Fruit fly (Drosophila melanogaster) whole organism, pupa: ENCODE data around the gene CG14304.

Source experiments
- CG10348 ChIP-seq: fragments of 200-800 bp; sonication (Bioruptor generic); IDR thresholded peaks from 2 replicates; pipeline ENCODE4 v1.3.6; 2022; ENCODE audit warnings: missing biosample characterization, missing genetic modification characterization
- CG12605 ChIP-seq: fragments of 200-800 bp; sonication (Bioruptor generic); IDR thresholded peaks from 2 replicates; pipeline ENCODE4 v1.3.6; 2022; ENCODE audit warnings: missing biosample characterization, missing genetic modification characterization
- CG13204 ChIP-seq: fragments of 200-800 bp; sonication (Bioruptor generic); optimal IDR thresholded peaks from 2 replicates; lab custom pipeline; 2018; ENCODE audit warnings: missing biosample characterization, mild to moderate bottlenecking, missing genetic modification characterization, moderate library complexity
- CG14655 ChIP-seq: fragments of 200-800 bp; sonication (Bioruptor generic); optimal IDR thresholded peaks from 3 replicates; lab custom pipeline; 2017; ENCODE audit warnings: mild to moderate bottlenecking, missing biosample characterization, missing genetic modification reagents, missing genetic modification characterization
- CG15710 ChIP-seq: fragments of 200-800 bp; sonication (Bioruptor generic); optimal IDR thresholded peaks from 2 replicates; lab custom pipeline; 2018; ENCODE audit warnings: missing biosample characterization, mild to moderate bottlenecking, missing genetic modification characterization, moderate library complexity
- CG17806 ChIP-seq: fragments of 200-800 bp; sonication (Bioruptor generic); optimal IDR thresholded peaks from 2 replicates; lab custom pipeline; 2018; ENCODE audit warnings: missing biosample characterization, mild to moderate bottlenecking, missing genetic modification characterization, moderate library complexity
- CG32121 ChIP-seq: fragments of 200-800 bp; sonication (Bioruptor generic); IDR thresholded peaks from 2 replicates; pipeline ENCODE4 v1.3.6; 2022; ENCODE audit warnings: missing biosample characterization, missing genetic modification characterization
- CG34367 ChIP-seq: fragments of 200-800 bp; sonication (Bioruptor generic); optimal IDR thresholded peaks from 2 replicates; lab custom pipeline; 2018; ENCODE audit warnings: missing biosample characterization, mild to moderate bottlenecking, missing genetic modification characterization
- CG4496 ChIP-seq: fragments of 200-800 bp; sonication (Bioruptor generic); IDR thresholded peaks from 3 replicates; pipeline ENCODE4 v1.3.6; 2022; ENCODE audit warnings: missing biosample characterization, missing genetic modification characterization
- CG8159 ChIP-seq: fragments of 200-800 bp; sonication (Bioruptor generic); optimal IDR thresholded peaks from 3 replicates; lab custom pipeline; 2018; ENCODE audit warnings: missing biosample characterization, mild to moderate bottlenecking, missing genetic modification characterization, moderate library complexity
- CG8301 ChIP-seq: fragments of 200-800 bp; sonication (Bioruptor generic); optimal IDR thresholded peaks from 2 replicates; lab custom pipeline; 2018; ENCODE audit warnings: missing biosample characterization, mild to moderate bottlenecking, missing genetic modification characterization
- CG9948 ChIP-seq: fragments of 200-800 bp; sonication (Bioruptor generic); optimal IDR thresholded peaks from 2 replicates; lab custom pipeline; 2018; ENCODE audit warnings: missing biosample characterization, mild to moderate bottlenecking, missing genetic modification characterization, moderate library complexity
- D1 ChIP-seq: fragments of 200-800 bp; sonication (Bioruptor generic); optimal IDR thresholded peaks from 2 replicates; lab custom pipeline; 2018; ENCODE audit warnings: missing biosample characterization, mild to moderate bottlenecking, missing genetic modification characterization, moderate library complexity
- EcR ChIP-seq: fragments of 200-800 bp; sonication (Bioruptor generic); optimal IDR thresholded peaks from 3 replicates; lab custom pipeline; 2019; ENCODE audit warnings: missing biosample characterization, missing genetic modification characterization, mild to moderate bottlenecking, moderate library complexity, missing genetic modification reagents
- Ets98B ChIP-seq: fragments of 200-800 bp; sonication (Bioruptor generic); IDR thresholded peaks from 2 replicates; pipeline ENCODE4 v1.3.6; 2022; ENCODE audit warnings: missing biosample characterization, missing genetic modification characterization
- Pif1A ChIP-seq: fragments of 200-800 bp; sonication (Bioruptor generic); optimal IDR thresholded peaks from 3 replicates; lab custom pipeline; 2016; ENCODE audit warnings: missing biosample characterization, missing genetic modification characterization
- Pif1B ChIP-seq: fragments of 200-800 bp; sonication (Bioruptor generic); optimal IDR thresholded peaks from 3 replicates; lab custom pipeline; 2016; ENCODE audit warnings: missing biosample characterization, missing genetic modification characterization
- Snoo ChIP-seq: fragments of 200-800 bp; sonication (Bioruptor generic); optimal IDR thresholded peaks from 3 replicates; lab custom pipeline; 2017; ENCODE audit warnings: missing biosample characterization, mild to moderate bottlenecking, missing genetic modification characterization, inconsistent platforms
- fd96Ca ChIP-seq: fragments of 200-800 bp; sonication (Bioruptor generic); IDR thresholded peaks from 3 replicates; pipeline ENCODE4 v1.3.6; 2022; ENCODE audit warnings: missing biosample characterization, missing genetic modification characterization
- gl ChIP-seq: fragments of 200-800 bp; sonication (Bioruptor generic); optimal IDR thresholded peaks from 2 replicates; lab custom pipeline; 2018; ENCODE audit warnings: missing biosample characterization, mild to moderate bottlenecking, missing genetic modification characterization
- rn ChIP-seq: fragments of 200-800 bp; sonication (Bioruptor generic); IDR thresholded peaks from 2 replicates; pipeline ENCODE4 v1.3.6; 2022; ENCODE audit warnings: missing biosample characterization, missing genetic modification characterization

CG14304 gene

dm6 chr3R:18580979-18581378 lies 40.1 kb downstream of the CG14304 start:
- TF ChIP-seq Ets98B (GFP tag; lab: Robert Waterston, UW) (no peak), CG15710 (tag; lab: Kevin White, UChicago) (no peak), gl (no peak), CG14655 (GFP tag; lab: Kevin White, UChicago) (no peak), CG8301 (tag; lab: Kevin White, UChicago) (no peak), CG9948 (tag; lab: Kevin White, UChicago) (no peak), rn (GFP tag; lab: Robert Waterston, UW) (no peak), Pif1B (GFP tag; lab: Kevin White, UChicago) (no peak), D1 (tag; lab: Kevin White, UChicago) (no peak), CG12605 (GFP tag; lab: Robert Waterston, UW) (no peak)

- TF ChIP-seq CG32121 (no peak), CG14655 (GFP tag; lab: Kevin White, UChicago) (peak; percentile 45), CG34367 (tag; lab: Kevin White, UChicago) (no peak), CG4496 (GFP tag; lab: Robert Waterston, UW) (peak; percentile 46; the same call in 1 of the 3 replicates), CG15710 (tag; lab: Kevin White, UChicago) (peak; percentile 2), Ets98B (GFP tag; lab: Robert Waterston, UW) (no peak; the same call in 1 of the 2 replicates), EcR (GFP tag; lab: Kevin White, UChicago) (no peak), D1 (tag; lab: Kevin White, UChicago) (no peak), gl (no peak), Pif1B (GFP tag; lab: Kevin White, UChicago) (no peak), CG8159 (peak; percentile 10), fd96Ca (peak; percentile 33; the same call in 1 of the 3 replicates), CG17806 (tag; lab: Kevin White, UChicago) (no peak), CG10348 (GFP tag; lab: Robert Waterston, UW) (no peak), rn (GFP tag; lab: Robert Waterston, UW) (no peak), CG9948 (tag; lab: Kevin White, UChicago) (peak; percentile 13), CG12605 (GFP tag; lab: Robert Waterston, UW) (no peak), CG8301 (tag; lab: Kevin White, UChicago) (peak; percentile 29), Snoo (tag; lab: Kevin White, UChicago) (no peak), Pif1A (peak; percentile 39), CG13204 (no peak)
Observed at dm6 chr3R:18577739-18578417, 43.2 kb downstream of the CG14304 start.

- peak; percentile 93 for TF ChIP-seq CG17806 (tag; lab: Kevin White, UChicago)
- TF ChIP-seq CG9948 (tag; lab: Kevin White, UChicago): peak; percentile 96
- TF ChIP-seq CG4496 (GFP tag; lab: Robert Waterston, UW): peak; percentile 89
- peak; percentile 97 for TF ChIP-seq CG15710 (tag; lab: Kevin White, UChicago)
- TF ChIP-seq Pif1B (GFP tag; lab: Kevin White, UChicago): peak; percentile 92
- peak; percentile 95 for TF ChIP-seq CG34367 (tag; lab: Kevin White, UChicago)
- TF ChIP-seq CG8301 (tag; lab: Kevin White, UChicago): peak; percentile 96
- peak; percentile 75 for TF ChIP-seq CG10348 (GFP tag; lab: Robert Waterston, UW)
- TF ChIP-seq CG32121: peak; percentile 94
- TF ChIP-seq D1 (tag; lab: Kevin White, UChicago): peak; percentile 91
- TF ChIP-seq CG8159: peak; percentile 96
- TF ChIP-seq gl: peak; percentile 85
- peak; percentile 93 for TF ChIP-seq Snoo (tag; lab: Kevin White, UChicago)
- peak; percentile 87 for TF ChIP-seq rn (GFP tag; lab: Robert Waterston, UW)
- peak; percentile 95 for TF ChIP-seq Pif1A
- peak; percentile 97 for TF ChIP-seq CG14655 (GFP tag; lab: Kevin White, UChicago)
- TF ChIP-seq CG13204: peak; percentile 87
- TF ChIP-seq EcR (GFP tag; lab: Kevin White, UChicago): peak; percentile 82
- TF ChIP-seq fd96Ca: peak; percentile 80; the same call in 2 of the 3 replicates
- TF ChIP-seq Ets98B (GFP tag; lab: Robert Waterston, UW): peak; percentile 86
- TF ChIP-seq CG12605 (GFP tag; lab: Robert Waterston, UW): peak; percentile 80
Observed at dm6 chr3R:18573699-18574259, 47.3 kb downstream of the CG14304 start.

DNA sequence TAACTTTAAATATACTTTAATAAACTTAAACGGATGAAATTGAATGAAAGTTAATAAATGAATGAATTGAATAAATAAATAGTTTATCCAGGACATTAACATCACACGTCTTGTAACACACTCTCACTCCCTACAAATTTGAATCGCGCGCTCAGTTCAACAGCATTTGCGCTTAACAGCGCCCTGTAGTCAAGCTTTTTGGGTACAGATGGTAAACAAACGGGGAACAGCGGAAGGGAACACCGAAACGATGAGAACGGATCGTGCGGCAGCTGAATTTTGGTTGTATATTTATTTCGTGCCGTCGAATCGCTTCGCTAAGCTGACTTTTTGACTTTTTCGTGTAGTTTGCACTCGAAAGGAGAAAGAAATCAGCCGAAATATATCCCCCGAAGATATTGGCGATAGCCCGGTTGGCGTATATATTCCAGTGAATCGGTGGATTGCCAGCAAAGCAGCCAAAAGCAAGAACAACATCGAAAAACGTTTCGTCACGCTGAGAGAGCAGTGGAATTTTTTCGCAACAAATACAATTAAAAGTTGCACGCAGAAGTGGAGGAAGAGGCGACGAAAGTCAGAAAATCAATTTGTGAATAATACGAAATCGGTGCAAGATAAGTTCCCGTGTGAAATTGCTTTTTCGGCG lies 48.2 kb downstream of the CG14304 start, which contains the start of the genes CG7694 and fray:
Gene CG7694, plus strand, starts transcription at position 247 of the 646 bp plus-strand sequence.
Gene fray, plus strand, starts transcription at position 247 of the 646 bp plus-strand sequence.
- TF ChIP-seq Pif1A (no peak), CG15710 (tag; lab: Kevin White, UChicago) (no peak), CG10348 (GFP tag; lab: Robert Waterston, UW) (no peak), CG12605 (GFP tag; lab: Robert Waterston, UW) (no peak), CG14655 (GFP tag; lab: Kevin White, UChicago) (no peak)
- TF ChIP-seq, all 21 proteins: peak for 0

dm6 chr3R:18572240-18572803 lies 48.8 kb downstream of the CG14304 start:
- TF ChIP-seq CG8301 (tag; lab: Kevin White, UChicago) (no peak), Pif1A (no peak), CG12605 (GFP tag; lab: Robert Waterston, UW) (no peak), EcR (GFP tag; lab: Kevin White, UChicago) (no peak), CG10348 (GFP tag; lab: Robert Waterston, UW) (no peak), CG4496 (GFP tag; lab: Robert Waterston, UW) (no peak), CG32121 (no peak), fd96Ca (no peak), Ets98B (GFP tag; lab: Robert Waterston, UW) (no peak)
